Worm (Caenorhabditis elegans) whole organism, L4/young adult: Measurements from ENCODE around the gene fbxb-104.
"Not testable (repeated sequence)": the region's sequence is repeated elsewhere in the genome, so short reads cannot be mapped to it uniquely, and the experiment has no call there.

ENCODE experiments used
- W03F9.2 ChIP-seq: fragments of 150-350 bp; optimal IDR thresholded peaks from 2 replicates; lab custom pipeline; 2014; ENCODE audit warnings: missing biosample characterization, missing genetic modification characterization
- dao-5 ChIP-seq: sonication (generic microtip); optimal IDR thresholded peaks from 2 replicates; lab custom pipeline; 2016; ENCODE audit warnings: missing genotype, missing genetic modification characterization, moderate library complexity, missing compliant biosample characterization
- him-1 ChIP-seq: sonication (generic microtip); optimal IDR thresholded peaks from 2 replicates; lab custom pipeline; 2016; ENCODE audit warnings: missing genotype, missing genetic modification reagents, missing genetic modification characterization, missing compliant biosample characterization

The fbxb-104 gene

ce11 chrII:3499386-3499785, 22.3 kb upstream of the fbxb-104 start, which contains the start of gene Y49F6B.9:
Y49F6B.9 (minus strand) TSS chrII:3499387.
- TF ChIP-seq him-1 (tag; lab: Kevin White, UChicago), result no peak
- TF ChIP-seq W03F9.2 (tag; lab: Kevin White, UChicago), result no peak
- no peak for TF ChIP-seq dao-5 (tag; lab: Kevin White, UChicago)

ce11 chrII:3490797-3491196, 13.7 kb upstream of the fbxb-104 start, which contains the start of gene fbxb-112:
fbxb-112 (plus strand) TSS chrII:3491097.
- TF ChIP-seq him-1, W03F9.2, dao-5 (tag; lab: Kevin White, UChicago): not testable (repeated sequence)

DNA sequence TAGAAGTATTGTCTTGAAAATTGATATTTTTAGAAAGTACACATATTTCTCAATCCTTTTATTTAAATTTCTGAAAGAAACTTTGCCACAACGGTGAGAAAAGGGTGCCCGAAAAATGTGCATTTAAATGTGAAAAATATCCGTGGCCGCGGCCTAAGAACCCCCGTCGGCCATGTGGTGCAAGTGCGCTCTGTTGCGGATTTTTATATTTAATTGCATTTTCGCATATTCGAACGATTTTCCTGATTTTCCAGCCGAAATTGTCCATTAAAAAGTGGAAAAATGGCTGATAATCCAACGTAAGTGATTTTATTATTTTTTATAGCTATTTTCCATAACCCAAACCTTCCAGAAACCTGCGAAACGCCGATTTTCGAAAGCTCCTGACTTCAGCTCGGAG, 5.2 kb upstream of the fbxb-104 start, which contains the start of gene smu-2:
TSS of gene smu-2 (plus strand) at position 178 of the 400 bp plus-strand sequence.
- no peak for TF ChIP-seq him-1 (tag; lab: Kevin White, UChicago)
- TF ChIP-seq dao-5 (tag; lab: Kevin White, UChicago), result no peak
- TF ChIP-seq W03F9.2 (tag; lab: Kevin White, UChicago), result no peak

- no peak for TF ChIP-seq him-1 (tag; lab: Kevin White, UChicago)
- TF ChIP-seq W03F9.2 (tag; lab: Kevin White, UChicago), result no peak
- no peak for TF ChIP-seq dao-5 (tag; lab: Kevin White, UChicago)
These were observed 4.5 kb upstream of the fbxb-104 start, which contains the start of gene Y49F6B.8 for ce11 chrII:3481584-3481983. Y49F6B.8 (minus strand) TSS chrII:3481684.

DNA sequence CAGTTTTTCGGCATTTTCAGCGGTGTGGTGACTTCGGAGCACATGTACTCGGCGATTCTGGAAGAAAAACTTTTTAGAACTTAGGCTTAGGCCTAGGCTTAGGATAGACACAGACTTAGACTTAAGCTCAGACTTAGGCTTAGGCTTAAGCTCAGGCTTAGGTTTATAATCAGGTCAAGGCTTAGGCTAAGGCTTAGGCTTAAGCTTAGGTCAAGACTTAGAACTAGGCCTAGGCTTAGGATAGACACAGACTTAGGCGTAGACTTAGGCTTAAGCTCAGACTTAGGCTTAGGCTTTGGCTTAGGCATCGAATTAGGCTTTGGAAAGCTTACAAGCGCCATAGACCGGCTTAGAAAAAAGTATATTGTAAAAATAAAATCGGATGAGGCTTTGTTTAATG, 535 bp downstream of the fbxb-104 start:
- no peak for TF ChIP-seq W03F9.2 (tag; lab: Kevin White, UChicago)
- TF ChIP-seq dao-5 (tag; lab: Kevin White, UChicago), result no peak
- no peak for TF ChIP-seq him-1 (tag; lab: Kevin White, UChicago)

DNA sequence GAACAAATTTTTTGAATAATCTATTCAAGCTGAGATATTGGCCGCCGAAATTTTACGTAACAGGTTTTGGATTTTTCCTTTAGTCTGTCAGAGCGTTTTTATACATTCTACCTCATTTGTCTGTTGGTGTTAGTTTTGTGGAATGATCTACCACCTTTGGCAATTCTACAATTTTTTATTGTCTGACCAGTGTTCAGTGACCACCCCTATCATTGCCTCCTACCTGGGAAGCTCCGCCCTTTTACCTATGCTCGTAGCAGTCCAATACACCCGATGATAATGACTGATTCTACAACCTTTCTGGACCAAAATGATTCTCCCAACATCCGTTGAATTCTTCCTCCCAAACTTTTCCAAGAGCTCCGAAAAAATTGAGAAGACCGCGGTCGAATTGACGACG, 3.3 kb downstream of the fbxb-104 start, which contains the start of gene sdz-32:
TSS of gene sdz-32 (plus strand) at position 301 of the 400 bp plus-strand sequence.
- TF ChIP-seq him-1 (tag; lab: Kevin White, UChicago) (no peak), W03F9.2 (tag; lab: Kevin White, UChicago) (no peak), dao-5 (tag; lab: Kevin White, UChicago) (no peak)

ce11 chrII:3472817-3473216, 4.3 kb downstream of the fbxb-104 start, which contains the start of gene Y49F6B.6:
Y49F6B.6 (plus strand) TSS chrII:3473117.
- TF ChIP-seq dao-5 (tag; lab: Kevin White, UChicago) (no peak), W03F9.2 (tag; lab: Kevin White, UChicago) (no peak), him-1 (tag; lab: Kevin White, UChicago) (no peak)

DNA sequence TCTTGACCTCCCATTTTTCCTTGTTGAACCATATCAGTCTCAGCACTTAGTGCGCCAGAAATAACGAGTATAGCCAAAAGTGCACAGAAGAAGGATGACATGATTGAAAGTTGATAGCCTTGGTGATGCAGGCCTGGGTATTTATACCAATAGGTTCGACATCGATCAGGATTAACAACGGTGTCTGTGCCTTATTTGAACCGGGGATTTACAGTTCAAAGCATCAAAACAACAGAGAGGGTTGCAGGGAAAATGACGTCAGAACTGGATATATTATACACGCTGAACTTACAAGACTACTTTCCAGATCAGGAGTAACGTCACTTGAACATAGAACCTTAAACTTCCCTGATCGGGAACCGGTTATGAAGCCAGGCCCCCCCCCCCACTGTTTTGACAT, 4.8 kb downstream of the fbxb-104 start, which contains the start of gene Y49F6B.12:
TSS of gene Y49F6B.12 (minus strand) at position 101 of the 400 bp plus-strand sequence.
- TF ChIP-seq dao-5 (tag; lab: Kevin White, UChicago) (no peak), W03F9.2 (tag; lab: Kevin White, UChicago) (no peak), him-1 (tag; lab: Kevin White, UChicago) (no peak)

- no peak for TF ChIP-seq him-1 (tag; lab: Kevin White, UChicago)
- no peak for TF ChIP-seq dao-5 (tag; lab: Kevin White, UChicago)
- TF ChIP-seq W03F9.2 (tag; lab: Kevin White, UChicago), result no peak
These were observed 5.5 kb downstream of the fbxb-104 start, which contains the start of gene Y49F6B.13 for ce11 chrII:3471603-3472002. Y49F6B.13 (minus strand) TSS chrII:3471703.

DNA sequence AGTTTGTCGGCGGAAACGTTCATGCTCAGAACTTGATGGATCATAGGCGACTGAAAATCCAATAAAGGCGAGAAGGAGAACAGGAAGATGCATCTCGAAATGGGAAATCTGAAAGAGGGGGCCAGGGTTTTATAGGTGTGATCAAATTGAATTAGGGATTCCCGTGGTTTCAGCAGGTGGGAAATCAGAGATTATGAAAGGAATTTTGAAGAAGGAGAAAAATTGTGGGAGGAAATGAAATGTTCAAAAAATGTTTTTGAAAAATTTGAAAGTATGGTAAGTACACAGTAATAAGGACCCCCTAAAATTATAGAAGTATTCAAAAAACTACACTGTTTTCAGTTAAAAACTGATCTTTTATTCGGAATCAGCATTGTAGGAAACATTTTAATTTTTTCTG, 6.5 kb downstream of the fbxb-104 start, which contains the start of gene Y49F6B.20:
TSS of gene Y49F6B.20 (minus strand) at position 101 of the 400 bp plus-strand sequence.
- no peak for TF ChIP-seq W03F9.2 (tag; lab: Kevin White, UChicago)
- no peak for TF ChIP-seq him-1 (tag; lab: Kevin White, UChicago)
- TF ChIP-seq dao-5 (tag; lab: Kevin White, UChicago), result no peak

- TF ChIP-seq him-1, dao-5, W03F9.2 (tag; lab: Kevin White, UChicago): not testable (repeated sequence)
These were observed 12.5 kb downstream of the fbxb-104 start, which contains the start of gene C16C8.10 for ce11 chrII:3464580-3464979. C16C8.10 (minus strand) TSS chrII:3464680.

DNA sequence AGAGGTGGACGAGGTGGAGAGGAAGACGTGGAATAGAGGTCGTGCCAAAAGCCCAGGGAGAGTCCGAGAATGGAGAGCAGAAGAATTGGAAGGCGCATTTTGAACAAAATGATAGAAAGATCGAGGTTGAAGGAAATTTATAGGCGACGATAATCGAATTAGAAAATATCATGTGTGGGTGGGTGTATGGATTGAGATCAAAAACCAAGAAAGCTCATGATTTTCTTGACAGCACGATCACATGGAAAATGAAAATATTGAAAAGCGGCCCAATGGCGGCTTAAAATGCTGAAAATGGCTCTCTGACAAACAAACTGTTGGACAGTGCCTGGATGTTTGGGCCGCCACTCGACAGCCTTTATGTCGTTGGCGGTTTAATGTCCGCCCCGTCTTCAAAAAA, 14.0 kb downstream of the fbxb-104 start, which contains the start of gene C16C8.9:
TSS of gene C16C8.9 (minus strand) at position 101 of the 400 bp plus-strand sequence.
- no peak for TF ChIP-seq dao-5 (tag; lab: Kevin White, UChicago)
- no peak for TF ChIP-seq him-1 (tag; lab: Kevin White, UChicago)
- no peak for TF ChIP-seq W03F9.2 (tag; lab: Kevin White, UChicago)

ce11 chrII:3461586-3461985, 15.5 kb downstream of the fbxb-104 start, which contains the start of gene C16C8.8:
C16C8.8 (minus strand) TSS chrII:3461686.
- TF ChIP-seq dao-5 (tag; lab: Kevin White, UChicago) (no peak), him-1 (tag; lab: Kevin White, UChicago) (no peak), W03F9.2 (tag; lab: Kevin White, UChicago) (no peak)
